Worm (Caenorhabditis elegans) whole organism, early embryonic: ENCODE measurements around the gene ZK180.6.

Experiments
- ets-7 ChIP-seq: sonication (generic microtip); optimal IDR thresholded peaks from 2 replicates; lab custom pipeline; 2016; ENCODE audit warnings: missing genotype, missing genetic modification characterization, missing compliant biosample characterization
- pes-1 ChIP-seq: fragments of 200-800 bp; sonication (Bioruptor generic); IDR thresholded peaks from 2 replicates; pipeline ENCODE4 v1.3.6; 2022; ENCODE audit warnings: missing genetic modification reagents, missing genetic modification characterization, missing compliant biosample characterization

DNA sequence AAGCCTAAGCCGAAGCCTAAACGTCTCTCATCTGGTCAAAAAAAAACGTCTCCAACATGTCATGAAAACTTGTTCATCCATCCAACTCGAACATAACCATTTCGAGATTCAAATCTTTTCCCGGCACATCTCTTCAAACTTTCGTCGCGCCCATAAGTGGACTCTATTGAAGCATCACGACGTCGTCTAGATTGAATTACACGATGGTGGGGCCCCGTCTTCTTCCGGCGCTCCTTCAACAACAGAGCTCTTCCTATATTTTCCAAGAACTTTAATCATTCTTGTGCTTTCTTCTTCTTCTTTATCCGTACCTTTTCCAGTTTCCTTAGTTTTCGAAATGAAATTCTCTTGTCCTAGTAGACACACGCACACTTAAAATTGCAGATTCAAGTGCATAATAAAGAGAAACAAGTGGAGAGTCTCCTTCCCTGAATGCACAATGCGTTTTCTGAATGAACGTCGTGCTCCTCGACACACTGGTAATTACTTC lies 43.6 kb upstream of the ZK180.6 start, which contains the start of gene F28E10.1:
- TF ChIP-seq ets-7 (tag; lab: Kevin White, UChicago) (no peak), pes-1 (no peak)
